Worm (Caenorhabditis elegans): ENCODE measurements around the gene cnc-1.

Gene cnc-1

ce11 chrV:1408116-1408515, 36.0 kb downstream of the cnc-1 start:
- TF ChIP-seq him-1 (tag; optimal IDR thresholded peaks at IDR 0.05) (no peak), dao-5 (tag; optimal IDR thresholded peaks at IDR 0.05) (no peak), W03F9.2 (tag; optimal IDR thresholded peaks at IDR 0.05) (no peak)

Measured in whole organism, L4/young adult.